Fruit fly (Drosophila melanogaster) whole organism: ENCODE measurements around the gene Nnp-1.

Experiments
- CG8478 ChIP-seq: fragments of >200 bp; optimal IDR thresholded peaks from 2 replicates; lab custom pipeline; 2018; ENCODE audit warnings: inconsistent platforms
- Dll ChIP-seq: fragments of >200 bp; optimal IDR thresholded peaks from 2 replicates; lab custom pipeline; 2017
- EcR ChIP-seq, 2 experiments: fragments of >200 bp; optimal IDR thresholded peaks; 2 replicates each; lab custom pipeline; 2017; ENCODE audit warnings: missing biosample characterization in 2 of 2, missing genetic modification characterization in 2 of 2, missing genetic modification reagents in 2 of 2
- pan ChIP-seq: fragments of >200 bp; optimal IDR thresholded peaks from 2 replicates; lab custom pipeline; 2017
- psq ChIP-seq: fragments of >200 bp; optimal IDR thresholded peaks from 2 replicates; lab custom pipeline; 2017
- usp ChIP-seq: fragments of >200 bp; optimal IDR thresholded peaks from 2 replicates; lab custom pipeline; 2017; ENCODE audit warnings: missing biosample characterization, missing genetic modification characterization, mixed read lengths

Nnp-1 gene

dm6 chr2L:13382351-13383029 is 16.5 kb upstream of the Nnp-1 start, which contains the start of gene loqs:
loqs (plus strand) TSS chr2L:13382652.
- no peak for TF ChIP-seq CG8478 (lab: Kevin White, UChicago)
- TF ChIP-seq Dll: no peak
- no peak for TF ChIP-seq psq (lab: Kevin White, UChicago)
- no peak for TF ChIP-seq EcR (GFP tag; optimal IDR thresholded peaks at IDR 0.05; lab: Kevin White, UChicago)
- no peak for TF ChIP-seq usp (GFP tag; lab: Kevin White, UChicago)
- TF ChIP-seq pan (lab: Kevin White, UChicago): no peak

- TF ChIP-seq usp (GFP tag; lab: Kevin White, UChicago): no peak
- TF ChIP-seq pan (lab: Kevin White, UChicago): peak; percentile 83
- TF ChIP-seq Dll: no peak
- no peak for TF ChIP-seq psq (lab: Kevin White, UChicago)
Measured at dm6 chr2L:13378488-13378964, 12.5 kb upstream of the Nnp-1 start, which contains the start of the genes CG9302 and beta'COP. CG9302 (minus strand) TSS chr2L:13378538. beta'COP (plus strand) TSS chr2L:13378902.

dm6 chr2L:13376086-13376485 is 10.1 kb upstream of the Nnp-1 start:
- TF ChIP-seq psq (lab: Kevin White, UChicago): no peak
- no peak for TF ChIP-seq pan (lab: Kevin White, UChicago)
- TF ChIP-seq CG8478 (lab: Kevin White, UChicago): no peak
- no peak for TF ChIP-seq usp (GFP tag; lab: Kevin White, UChicago)
- TF ChIP-seq EcR (GFP tag; optimal IDR thresholded peaks at IDR 0.05; lab: Kevin White, UChicago): no peak

dm6 chr2L:13373435-13374242 is 7.7 kb upstream of the Nnp-1 start, which contains the start of the genes Bdp1 and CG6565:
Bdp1 (minus strand) TSS chr2L:13373890.
CG6565 (plus strand) TSS chr2L:13374019.
- TF ChIP-seq usp (GFP tag; lab: Kevin White, UChicago): no peak
- no peak for TF ChIP-seq psq (lab: Kevin White, UChicago)
- no peak for TF ChIP-seq EcR (GFP tag; optimal IDR thresholded peaks at IDR 0.05; lab: Kevin White, UChicago)

- TF ChIP-seq usp (GFP tag; lab: Kevin White, UChicago) (no peak), EcR (GFP tag; optimal IDR thresholded peaks at IDR 0.05; lab: Kevin White, UChicago) (no peak), pan (lab: Kevin White, UChicago) (no peak), psq (lab: Kevin White, UChicago) (no peak), Dll (no peak), CG8478 (lab: Kevin White, UChicago) (no peak)
Measured at dm6 chr2L:13370762-13371161, 4.8 kb upstream of the Nnp-1 start, which contains the start of gene ND-B22. ND-B22 (minus strand) TSS chr2L:13371110.

dm6 chr2L:13368940-13369339 is 3.0 kb upstream of the Nnp-1 start, which contains the start of gene CG31855:
CG31855 (plus strand) TSS chr2L:13369204.
- TF ChIP-seq pan (lab: Kevin White, UChicago): no peak
- no peak for TF ChIP-seq EcR (GFP tag; optimal IDR thresholded peaks at IDR 0.05; lab: Kevin White, UChicago)
- no peak for TF ChIP-seq CG8478 (lab: Kevin White, UChicago)
- no peak for TF ChIP-seq psq (lab: Kevin White, UChicago)
- no peak for TF ChIP-seq Dll
- no peak for TF ChIP-seq usp (GFP tag; lab: Kevin White, UChicago)

- no peak for TF ChIP-seq pan (lab: Kevin White, UChicago)
- TF ChIP-seq psq (lab: Kevin White, UChicago): no peak
- TF ChIP-seq EcR (GFP tag; optimal IDR thresholded peaks at IDR 0.05; lab: Kevin White, UChicago): no peak
- TF ChIP-seq CG8478 (lab: Kevin White, UChicago): no peak
Measured at dm6 chr2L:13367378-13367777, 1.4 kb upstream of the Nnp-1 start, which contains the start of gene Tap42. Tap42 (plus strand) TSS chr2L:13367617.

- no peak for TF ChIP-seq Dll
- no peak for TF ChIP-seq usp (GFP tag; lab: Kevin White, UChicago)
- no peak for TF ChIP-seq pan (lab: Kevin White, UChicago)
- no peak for TF ChIP-seq EcR (GFP tag; optimal IDR thresholded peaks at IDR 0.05; lab: Kevin White, UChicago)
- TF ChIP-seq psq (lab: Kevin White, UChicago): no peak
- TF ChIP-seq CG8478 (lab: Kevin White, UChicago): no peak
Measured at dm6 chr2L:13362953-13363352, 3.0 kb downstream of the Nnp-1 start.

dm6 chr2L:13361465-13361864 is 4.5 kb downstream of the Nnp-1 start, which contains the start of gene CG9377:
CG9377 (minus strand) TSS chr2L:13361565.
- TF ChIP-seq pan (lab: Kevin White, UChicago) (no peak), Dll (no peak), CG8478 (lab: Kevin White, UChicago) (no peak), usp (GFP tag; lab: Kevin White, UChicago) (no peak), EcR (GFP tag; optimal IDR thresholded peaks at IDR 0.05; lab: Kevin White, UChicago) (no peak), psq (lab: Kevin White, UChicago) (no peak)

- no peak for TF ChIP-seq EcR (GFP tag; optimal IDR thresholded peaks at IDR 0.05; lab: Kevin White, UChicago)
- no peak for TF ChIP-seq psq (lab: Kevin White, UChicago)
- TF ChIP-seq pan (lab: Kevin White, UChicago): no peak
- no peak for TF ChIP-seq usp (GFP tag; lab: Kevin White, UChicago)
- TF ChIP-seq CG8478 (lab: Kevin White, UChicago): no peak
- TF ChIP-seq Dll: no peak
Measured at dm6 chr2L:13354580-13355347, 11.2 kb downstream of the Nnp-1 start, which contains the start of gene CG9395. CG9395 (minus strand) TSS chr2L:13355073.
